Fruit fly (Drosophila melanogaster) whole organism, embryonic: ENCODE results near the gene moody.
A peak's percentile ranks its signal among the peaks of the same experiment; 100 is the strongest.

Experiments used
- Bgb ChIP-seq: fragments of 200-800 bp; sonication (Bioruptor generic); IDR thresholded peaks from 2 replicates; pipeline ENCODE4 v1.3.6; 2022; ENCODE audit warnings: missing biosample characterization, missing genetic modification characterization; ENCODE audit not compliant: partially characterized antibody
- CG10274 ChIP-seq: fragments of 200-800 bp; sonication (Bioruptor generic); optimal IDR thresholded peaks from 3 replicates; lab custom pipeline; 2017; ENCODE audit warnings: missing biosample characterization, mild to moderate bottlenecking, missing genetic modification characterization
- CG10321 ChIP-seq: fragments of 200-800 bp; sonication (Bioruptor generic); IDR thresholded peaks from 2 replicates; pipeline ENCODE4 v1.3.6; 2022; ENCODE audit warnings: missing biosample characterization, missing genetic modification characterization
- CG11504 ChIP-seq: fragments of 200-800 bp; sonication (Bioruptor generic); optimal IDR thresholded peaks from 3 replicates; lab custom pipeline; 2019; ENCODE audit warnings: missing biosample characterization, mild to moderate bottlenecking, missing genetic modification characterization, moderate library complexity
- CG12219 ChIP-seq: fragments of 200-800 bp; sonication (Bioruptor generic); optimal IDR thresholded peaks from 3 replicates; lab custom pipeline; 2018; ENCODE audit warnings: missing biosample characterization, mild to moderate bottlenecking, missing genetic modification characterization
- CG1233 ChIP-seq: fragments of 200-800 bp; sonication (Bioruptor generic); optimal IDR thresholded peaks from 4 replicates; lab custom pipeline; 2018; ENCODE audit warnings: missing biosample characterization, mild to moderate bottlenecking, missing genetic modification characterization
- CG14014 ChIP-seq: fragments of 200-800 bp; sonication (Bioruptor generic); IDR thresholded peaks from 2 replicates; pipeline ENCODE4 v1.3.6; 2022; ENCODE audit warnings: missing biosample characterization, missing genetic modification characterization
- CG16779 ChIP-seq: fragments of 200-800 bp; sonication (Bioruptor generic); IDR thresholded peaks from 2 replicates; pipeline ENCODE4 v1.3.6; 2022; ENCODE audit warnings: missing biosample characterization, missing genetic modification characterization
- CG17186 ChIP-seq: fragments of 200-800 bp; sonication (Bioruptor generic); optimal IDR thresholded peaks from 3 replicates; lab custom pipeline; 2017; ENCODE audit warnings: missing biosample characterization, missing genetic modification reagents, missing genetic modification characterization
- CG17328 ChIP-seq: fragments of 200-800 bp; sonication (Bioruptor generic); IDR thresholded peaks from 2 replicates; pipeline ENCODE4 v1.3.6; 2022; ENCODE audit warnings: missing biosample characterization, missing genetic modification characterization
- CG17568 ChIP-seq: fragments of 200-800 bp; sonication (Bioruptor generic); optimal IDR thresholded peaks from 2 replicates; lab custom pipeline; 2018; ENCODE audit warnings: missing biosample characterization, mild to moderate bottlenecking, missing genetic modification characterization, moderate library complexity
- CG1792 ChIP-seq: fragments of 200-800 bp; sonication (Bioruptor generic); optimal IDR thresholded peaks from 2 replicates; lab custom pipeline; 2016; ENCODE audit warnings: missing biosample characterization, missing genetic modification characterization
- CG2116 ChIP-seq: fragments of 200-800 bp; sonication (Bioruptor generic); optimal IDR thresholded peaks from 3 replicates; lab custom pipeline; 2018; ENCODE audit warnings: missing biosample characterization, mild to moderate bottlenecking, missing genetic modification characterization
- CG2678 ChIP-seq: fragments of 200-800 bp; sonication (Bioruptor generic); optimal IDR thresholded peaks from 3 replicates; lab custom pipeline; 2019; ENCODE audit warnings: missing biosample characterization, mild to moderate bottlenecking, missing genetic modification characterization, moderate library complexity
- CG2875 ChIP-seq: fragments of 200-800 bp; sonication (Bioruptor generic); optimal IDR thresholded peaks from 2 replicates; lab custom pipeline; 2017; ENCODE audit warnings: missing biosample characterization, mild to moderate bottlenecking, missing genetic modification characterization, missing genetic modification reagents
- CG32532 ChIP-seq: fragments of 200-800 bp; sonication (Bioruptor generic); IDR thresholded peaks from 2 replicates; pipeline ENCODE4 v1.3.6; 2022; ENCODE audit warnings: missing biosample characterization, missing genetic modification characterization
- CG4282 ChIP-seq: fragments of 200-800 bp; sonication (Bioruptor generic); optimal IDR thresholded peaks from 2 replicates; lab custom pipeline; 2016; ENCODE audit warnings: missing biosample characterization, missing genetic modification characterization
- CG6254 ChIP-seq: fragments of 200-800 bp; sonication (Bioruptor generic); optimal IDR thresholded peaks from 3 replicates; lab custom pipeline; 2017; ENCODE audit warnings: mild to moderate bottlenecking, missing biosample characterization, missing genetic modification reagents, missing genetic modification characterization
- CG6854 ChIP-seq: fragments of 200-800 bp; sonication (Bioruptor generic); optimal IDR thresholded peaks from 3 replicates; lab custom pipeline; 2017; ENCODE audit warnings: missing biosample characterization, mild to moderate bottlenecking, missing genetic modification characterization
- CG9215 ChIP-seq: fragments of 200-800 bp; sonication (Bioruptor generic); IDR thresholded peaks from 2 replicates; pipeline ENCODE4 v1.3.6; 2022; ENCODE audit warnings: missing biosample characterization, missing genetic modification characterization
- CG9876 ChIP-seq: fragments of 200-800 bp; sonication (Bioruptor generic); optimal IDR thresholded peaks from 2 replicates; lab custom pipeline; 2016; ENCODE audit warnings: missing biosample characterization, missing genetic modification characterization
- Dip3 ChIP-seq: fragments of 200-800 bp; sonication (Bioruptor generic); optimal IDR thresholded peaks from 3 replicates; lab custom pipeline; 2016; ENCODE audit warnings: missing biosample characterization, missing genetic modification characterization
- E2f2 ChIP-seq: fragments of 200-800 bp; sonication (Bioruptor generic); IDR thresholded peaks from 2 replicates; pipeline ENCODE4 v1.3.6; 2022; ENCODE audit warnings: missing biosample characterization, missing genetic modification characterization
- Fer2 ChIP-seq: fragments of 200-800 bp; sonication (Bioruptor generic); optimal IDR thresholded peaks from 2 replicates; lab custom pipeline; 2018; ENCODE audit warnings: missing biosample characterization, mild to moderate bottlenecking, missing genetic modification characterization, moderate library complexity
- Fer3 ChIP-seq: fragments of 200-800 bp; sonication (Bioruptor generic); optimal IDR thresholded peaks from 2 replicates; lab custom pipeline; 2018; ENCODE audit warnings: missing biosample characterization, mild to moderate bottlenecking, missing genetic modification characterization, moderate library complexity
- NfI ChIP-seq: fragments of 200-800 bp; sonication (Bioruptor generic); optimal IDR thresholded peaks from 3 replicates; lab custom pipeline; 2018; ENCODE audit warnings: missing biosample characterization, mild to moderate bottlenecking, missing genetic modification characterization, moderate library complexity
- Ptx1 ChIP-seq: fragments of 200-800 bp; sonication (Bioruptor generic); IDR thresholded peaks from 2 replicates; pipeline ENCODE4 v1.3.6; 2022; ENCODE audit warnings: missing biosample characterization, missing genetic modification characterization
- Spps ChIP-seq: fragments of 200-800 bp; sonication (Bioruptor generic); optimal IDR thresholded peaks from 2 replicates; lab custom pipeline; 2018; ENCODE audit warnings: missing biosample characterization, mild to moderate bottlenecking, missing genetic modification characterization
- Usf ChIP-seq: fragments of 200-800 bp; sonication (Bioruptor generic); optimal IDR thresholded peaks from 2 replicates; lab custom pipeline; 2017; ENCODE audit warnings: missing genotype, missing biosample characterization, missing genetic modification characterization
- Xbp1 ChIP-seq: fragments of 200-800 bp; sonication (Bioruptor generic); optimal IDR thresholded peaks from 3 replicates; lab custom pipeline; 2016; ENCODE audit warnings: missing biosample characterization, mild to moderate bottlenecking, missing genetic modification characterization
- ab ChIP-seq: fragments of 200-800 bp; sonication (Bioruptor generic); optimal IDR thresholded peaks from 2 replicates; lab custom pipeline; 2016; ENCODE audit warnings: missing biosample characterization, missing genetic modification characterization
- bsh ChIP-seq, 2 experiments: fragments of 200-800 bp; sonication (Bioruptor generic); optimal IDR thresholded peaks; 2 replicates each; lab custom pipeline; 2017 to 2018; ENCODE audit warnings: mild to moderate bottlenecking in 2 of 2, missing biosample characterization in 2 of 2, missing genetic modification characterization in 2 of 2, moderate library complexity in 1 of 2
- chn ChIP-seq: fragments of 200-800 bp; sonication (Bioruptor generic); optimal IDR thresholded peaks from 2 replicates; lab custom pipeline; 2016; ENCODE audit warnings: missing biosample characterization, missing genetic modification characterization
- crc ChIP-seq: fragments of 200-800 bp; sonication (Bioruptor generic); optimal IDR thresholded peaks from 2 replicates; lab custom pipeline; 2016; ENCODE audit warnings: missing biosample characterization, missing genetic modification characterization
- crol ChIP-seq: fragments of 200-800 bp; sonication (Bioruptor generic); IDR thresholded peaks from 2 replicates; pipeline ENCODE4 v1.3.6; 2022; ENCODE audit warnings: missing biosample characterization, missing genetic modification characterization
- dmrt11E ChIP-seq: fragments of 200-800 bp; sonication (Bioruptor generic); optimal IDR thresholded peaks from 3 replicates; lab custom pipeline; 2018; ENCODE audit warnings: missing biosample characterization, mild to moderate bottlenecking, missing genetic modification characterization, moderate library complexity
- hkb ChIP-seq, 2 experiments: fragments of 200-800 bp in 1 of 2; fragments of >200 bp in 1 of 2; sonication (Bioruptor generic) in 1 of 2; IDR thresholded peaks in 1 of 2; optimal IDR thresholded peaks in 1 of 2; 2 replicates each; pipeline versions ENCODE4 v1.3.6 to Lab custom; 2017 to 2022; ENCODE audit warnings: missing biosample characterization in 1 of 2, missing genetic modification characterization in 1 of 2
- lbe ChIP-seq: fragments of 200-800 bp; sonication (Bioruptor generic); optimal IDR thresholded peaks from 2 replicates; lab custom pipeline; 2016; ENCODE audit warnings: missing biosample characterization, mild to moderate bottlenecking, missing genetic modification characterization
- lilli ChIP-seq: fragments of 200-800 bp; sonication (Bioruptor generic); optimal IDR thresholded peaks from 3 replicates; lab custom pipeline; 2016; ENCODE audit warnings: missing biosample characterization, missing genetic modification characterization
- nerfin-2 ChIP-seq: fragments of 200-800 bp; sonication (Bioruptor generic); IDR thresholded peaks from 2 replicates; pipeline ENCODE4 v1.3.6; 2022; ENCODE audit warnings: missing biosample characterization, missing genetic modification characterization; ENCODE audit not compliant: partially characterized antibody
- oc ChIP-seq: fragments of 200-800 bp; sonication (Bioruptor generic); optimal IDR thresholded peaks from 2 replicates; lab custom pipeline; 2018; ENCODE audit warnings: missing biosample characterization, mild to moderate bottlenecking, missing genetic modification characterization, moderate library complexity
- odd ChIP-seq: fragments of 200-800 bp; sonication (Bioruptor generic); optimal IDR thresholded peaks from 2 replicates; lab custom pipeline; 2017; ENCODE audit warnings: missing biosample characterization, mild to moderate bottlenecking, missing genetic modification characterization
- org-1 ChIP-seq: fragments of 200-800 bp; sonication (Bioruptor generic); optimal IDR thresholded peaks from 2 replicates; lab custom pipeline; 2017; ENCODE audit warnings: missing biosample characterization, missing genetic modification characterization
- row ChIP-seq: fragments of 200-800 bp; sonication (Bioruptor generic); IDR thresholded peaks from 3 replicates; pipeline ENCODE4 v1.3.6; 2022; ENCODE audit warnings: missing biosample characterization, missing genetic modification characterization
- sna ChIP-seq: fragments of 200-800 bp; sonication (Bioruptor generic); IDR thresholded peaks from 2 replicates; pipeline ENCODE4 v1.3.6; 2022; ENCODE audit warnings: missing biosample characterization, missing genetic modification characterization; ENCODE audit not compliant: partially characterized antibody
- tgo ChIP-seq: fragments of 200-800 bp; sonication (Bioruptor generic); IDR thresholded peaks from 3 replicates; pipeline ENCODE4 v1.3.6; 2022; ENCODE audit warnings: missing biosample characterization, missing genetic modification characterization
- twi ChIP-seq: fragments of 200-800 bp; optimal IDR thresholded peaks from 2 replicates; lab custom pipeline; 2019; ENCODE audit warnings: missing biosample characterization, mild to moderate bottlenecking, missing genetic modification characterization, moderate library complexity
- zen ChIP-seq: fragments of 200-800 bp; sonication (Bioruptor generic); optimal IDR thresholded peaks from 3 replicates; lab custom pipeline; 2018; ENCODE audit warnings: missing biosample characterization, mild to moderate bottlenecking, missing genetic modification characterization, moderate library complexity

Gene moody

DNA sequence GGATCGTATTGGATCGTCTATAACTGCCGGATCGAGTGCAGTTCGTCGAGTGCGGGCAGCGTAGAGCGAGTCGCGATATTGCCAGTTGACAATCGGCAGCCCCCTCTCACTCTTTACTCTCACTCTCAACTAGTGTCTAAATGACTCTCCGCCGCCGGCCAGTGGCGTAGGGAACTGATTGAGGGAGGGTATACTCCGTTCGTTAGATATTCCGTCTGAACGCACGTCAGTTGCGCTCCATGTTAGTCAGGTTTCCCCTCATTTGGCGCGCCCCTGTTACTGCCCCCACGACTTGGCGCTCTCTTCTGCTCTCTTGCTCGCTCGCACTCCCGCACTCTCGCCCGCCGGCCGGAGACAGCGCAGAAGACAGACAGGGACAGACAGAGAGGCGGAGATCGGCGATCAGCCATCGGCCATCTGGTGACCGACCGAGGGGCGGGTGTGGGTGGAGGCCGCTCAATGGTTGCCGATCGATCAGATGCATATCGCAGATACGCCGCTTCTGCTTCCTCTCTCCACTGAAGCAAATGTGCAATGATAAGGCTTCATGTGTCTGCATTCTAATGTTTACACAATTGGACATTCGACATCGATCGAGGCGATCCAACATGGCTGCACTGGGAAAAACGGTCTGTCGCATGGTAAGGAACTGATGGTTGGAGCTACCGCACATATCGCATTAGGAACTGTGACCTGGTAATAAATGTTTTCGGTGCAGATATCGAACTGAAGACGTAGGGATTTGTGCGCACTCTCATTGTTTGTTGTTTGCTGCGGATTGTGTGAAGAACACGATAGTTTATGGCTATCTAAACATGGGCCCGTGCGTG is at the start of gene moody (continued):
- TF ChIP-seq CG17328 (GFP tag; lab: Robert Waterston, UW), result peak; percentile 98
- peak; percentile 96 for TF ChIP-seq Fer2 (tag; lab: Kevin White, UChicago)
- TF ChIP-seq CG1233 (GFP tag; lab: Kevin White, UChicago), result peak; percentile 94
- TF ChIP-seq CG6854 (GFP tag; lab: Kevin White, UChicago), result peak; percentile 96
- TF ChIP-seq CG2875 (GFP tag; lab: Kevin White, UChicago), result peak; percentile 93
- peak; percentile 92 for TF ChIP-seq CG10274 (GFP tag; lab: Kevin White, UChicago)
- peak; percentile 83 for TF ChIP-seq CG6254
- TF ChIP-seq zen (tag; lab: Kevin White, UChicago), result peak; percentile 73
- peak; percentile 96 for TF ChIP-seq crol (GFP tag; lab: Robert Waterston, UW)
- TF ChIP-seq CG4282 (GFP tag; lab: Kevin White, UChicago), result peak; percentile 94
- TF ChIP-seq nerfin-2 (GFP tag; lab: Robert Waterston, UW), result no peak
- TF ChIP-seq chn (GFP tag; lab: Kevin White, UChicago), result peak; percentile 97
- TF ChIP-seq tgo (GFP tag; lab: Robert Waterston, UW), result peak; percentile 98
- peak; percentile 97 for TF ChIP-seq CG2678
- peak; percentile 96 for TF ChIP-seq CG1792 (GFP tag; lab: Kevin White, UChicago)
- TF ChIP-seq Fer3 (tag; lab: Kevin White, UChicago), result peak; percentile 97
- peak; percentile 95 for TF ChIP-seq crc (GFP tag; lab: Kevin White, UChicago)
- peak; percentile 28; the same call in 1 of the 2 replicates for TF ChIP-seq Bgb (GFP tag; lab: Robert Waterston, UW)
- peak; percentile 69 to 95 for TF ChIP-seq bsh (GFP tag; optimal IDR thresholded peaks at IDR 0.05; lab: Kevin White, UChicago)
- TF ChIP-seq twi, result peak; percentile 88
- peak; percentile 100 for TF ChIP-seq row (GFP tag; lab: Robert Waterston, UW)
- peak; percentile 81 for TF ChIP-seq dmrt11E (tag; lab: Kevin White, UChicago)
- TF ChIP-seq CG9215 (GFP tag; lab: Robert Waterston, UW), result peak; percentile 97
- TF ChIP-seq Spps (tag; lab: Kevin White, UChicago), result peak; percentile 60
- peak; percentile 98 for TF ChIP-seq Ptx1 (GFP tag; lab: Robert Waterston, UW)
- TF ChIP-seq sna (GFP tag; lab: Robert Waterston, UW), result 0 out of 2 replicates have a peak, but pooled peaks have one; percentile 17
- peak; percentile 97 for TF ChIP-seq odd (GFP tag; lab: Kevin White, UChicago)
- TF ChIP-seq CG17568 (GFP tag; lab: Kevin White, UChicago), result peak; percentile 93
- peak; percentile 97 for TF ChIP-seq NfI (GFP tag; lab: Kevin White, UChicago)
- peak; percentile 99 for TF ChIP-seq CG14014 (GFP tag; lab: Robert Waterston, UW)
- peak; percentile 98 for TF ChIP-seq Xbp1 (GFP tag; lab: Kevin White, UChicago)
- peak; percentile 86 for TF ChIP-seq lbe (GFP tag; lab: Kevin White, UChicago)
- peak; percentile 87 for TF ChIP-seq CG10321 (GFP tag; lab: Robert Waterston, UW)
- TF ChIP-seq CG11504 (tag; lab: Kevin White, UChicago), result peak; percentile 93
- peak; percentile 99 for TF ChIP-seq lilli
- peak; percentile 99 for TF ChIP-seq CG32532
- peak; percentile 95 for TF ChIP-seq org-1 (GFP tag; lab: Kevin White, UChicago)
- TF ChIP-seq CG16779, result peak; percentile 99
- peak; percentile 80 for TF ChIP-seq CG17186
- peak; percentile 80 for TF ChIP-seq E2f2 (GFP tag; lab: Robert Waterston, UW)
- TF ChIP-seq hkb (optimal IDR thresholded peaks at IDR 0.05; lab: Kevin White, UChicago), result no peak
- TF ChIP-seq hkb (GFP tag; IDR thresholded peaks at IDR 0.05; lab: Robert Waterston, UW), result peak; percentile 98
- peak; percentile 89 for TF ChIP-seq ab
- peak; percentile 98 for TF ChIP-seq CG12219 (GFP tag; lab: Kevin White, UChicago)
- peak; percentile 94 for TF ChIP-seq oc (tag; lab: Kevin White, UChicago)
- TF ChIP-seq Usf (GFP tag; lab: Kevin White, UChicago), result peak; percentile 96
- peak; percentile 96 for TF ChIP-seq CG9876 (GFP tag; lab: Kevin White, UChicago)
- TF ChIP-seq Dip3 (GFP tag; lab: Kevin White, UChicago), result peak; percentile 96
- peak; percentile 63 for TF ChIP-seq CG2116
